Worm (Caenorhabditis elegans): ENCODE data around the gene F53C3.4.
A peak's percentile ranks its signal among the peaks of the same experiment; 100 is the strongest.

The F53C3.4 gene

DNA sequence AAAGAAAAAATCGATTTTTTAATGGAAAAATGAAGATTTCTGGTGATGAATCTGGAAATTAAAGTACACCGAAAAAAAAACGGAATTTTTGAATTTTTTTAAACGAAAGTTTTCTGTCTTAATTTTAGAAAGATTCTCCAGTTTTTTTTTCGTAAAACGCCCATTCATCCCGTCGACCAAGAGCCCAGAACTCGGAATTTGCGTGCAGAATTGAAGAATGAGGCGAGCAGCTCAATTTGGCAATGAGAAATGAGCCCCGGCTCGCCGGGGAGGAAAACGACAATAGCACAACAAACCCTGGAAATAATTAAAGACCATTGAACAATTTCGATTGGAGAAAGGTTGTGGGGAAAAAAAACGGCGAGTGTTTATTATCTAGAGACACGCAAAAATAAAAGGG, 30.6 kb downstream of the F53C3.4 start (continued):
- no peak for TF ChIP-seq K11D2.4 (GFP tag; IDR thresholded peaks at IDR 0.05)
- no peak for TF ChIP-seq attf-3 (GFP tag; conservative IDR thresholded peaks at IDR 0.05)
- peak; percentile 51 for TF ChIP-seq xnd-1 (tag; optimal IDR thresholded peaks at IDR 0.05)
- TF ChIP-seq F52B5.7 (tag; optimal IDR thresholded peaks at IDR 0.05), result no peak
- TF ChIP-seq tlf-1 (GFP tag; optimal IDR thresholded peaks at IDR 0.05), result peak; percentile 18
- TF ChIP-seq F55B11.4 (tag; optimal IDR thresholded peaks at IDR 0.05; ENCODE audit: borderline replicate concordance, insufficient read depth), result no peak
- no peak for TF ChIP-seq F23B12.7 (tag; optimal IDR thresholded peaks at IDR 0.05; ENCODE audit: insufficient read depth)
- no peak for TF ChIP-seq lag-1 (GFP tag; IDR thresholded peaks at IDR 0.05)
- peak; percentile 86 for TF ChIP-seq ekl-4 (GFP tag; IDR thresholded peaks at IDR 0.05)
- TF ChIP-seq F57A8.1 (GFP tag; optimal IDR thresholded peaks at IDR 0.05), result no peak
- TF ChIP-seq ceh-27 (GFP tag; optimal IDR thresholded peaks at IDR 0.05), result no peak
- no peak for TF ChIP-seq die-1 (tag; optimal IDR thresholded peaks at IDR 0.05)
- no peak for TF ChIP-seq rec-8 (tag; optimal IDR thresholded peaks at IDR 0.05)
- no peak for TF ChIP-seq nfya-1 (tag; optimal IDR thresholded peaks at IDR 0.05; ENCODE audit: borderline replicate concordance, insufficient read depth)
- TF ChIP-seq egl-18 (GFP tag; IDR thresholded peaks at IDR 0.05), result no peak
- no peak for TF ChIP-seq ztf-26 (tag; optimal IDR thresholded peaks at IDR 0.05)
- 0 out of 2 replicates have a peak, but pooled peaks have one; percentile 59 for TF ChIP-seq ceh-58 (GFP tag; IDR thresholded peaks at IDR 0.05)
- peak; percentile 54 for TF ChIP-seq unc-130 (GFP tag; optimal IDR thresholded peaks at IDR 0.05)
- TF ChIP-seq egl-44 (GFP tag; IDR thresholded peaks at IDR 0.05), result no peak
- no peak for TF ChIP-seq zim-3 (tag; optimal IDR thresholded peaks at IDR 0.05)
- TF ChIP-seq athp-1 (tag; optimal IDR thresholded peaks at IDR 0.05), result no peak
- TF ChIP-seq F22D6.2 (tag; optimal IDR thresholded peaks at IDR 0.05), result no peak
- no peak for TF ChIP-seq B0035.1 (tag; optimal IDR thresholded peaks at IDR 0.05)
- no peak for TF ChIP-seq lir-1 (GFP tag; conservative IDR thresholded peaks at IDR 0.05)
- no peak for TF ChIP-seq efl-1 (GFP tag; optimal IDR thresholded peaks at IDR 0.05)
- no peak for TF ChIP-seq Y67H2A.10 (GFP tag; conservative IDR thresholded peaks at IDR 0.05)
- TF ChIP-seq nfyb-1 (GFP tag; IDR thresholded peaks at IDR 0.05), result no peak
- no peak for TF ChIP-seq sdz-38 (tag; optimal IDR thresholded peaks at IDR 0.05)
- TF ChIP-seq ama-1 (optimal IDR thresholded peaks at IDR 0.05), result no peak
- TF ChIP-seq ama-1 (GFP tag; optimal IDR thresholded peaks at IDR 0.05), result peak in 1 of 2 experiments; percentile 61
- TF ChIP-seq mes-4 (tag; optimal IDR thresholded peaks at IDR 0.05), result no peak
- no peak for TF ChIP-seq ccch-3 (GFP tag; optimal IDR thresholded peaks at IDR 0.05)
- no peak; the same call in 1 of the 2 replicates for TF ChIP-seq B0336.3 (GFP tag; IDR thresholded peaks at IDR 0.05)
- TF ChIP-seq lin-40 (tag; optimal IDR thresholded peaks at IDR 0.05), result no peak
- TF ChIP-seq nhr-90 (tag; optimal IDR thresholded peaks at IDR 0.05), result no peak
- TF ChIP-seq dpff-1 (tag; optimal IDR thresholded peaks at IDR 0.05), result no peak
- TF ChIP-seq ztf-22 (GFP tag; optimal IDR thresholded peaks at IDR 0.05), result no peak
- TF ChIP-seq cebp-2 (GFP tag; IDR thresholded peaks at IDR 0.05), result no peak
- TF ChIP-seq let-607 (tag; optimal IDR thresholded peaks at IDR 0.05), result no peak
- TF ChIP-seq atf-7 (tag; optimal IDR thresholded peaks at IDR 0.05), result no peak
- TF ChIP-seq ets-4 (GFP tag; optimal IDR thresholded peaks at IDR 0.05), result no peak
- no peak for TF ChIP-seq ztf-28 (GFP tag; IDR thresholded peaks at IDR 0.05)
- no peak for TF ChIP-seq lsy-27 (tag; optimal IDR thresholded peaks at IDR 0.05; ENCODE audit: borderline replicate concordance, insufficient read depth)
- TF ChIP-seq mel-28 (tag; optimal IDR thresholded peaks at IDR 0.05; ENCODE audit: borderline replicate concordance), result no peak
- no peak for TF ChIP-seq gei-17 (GFP tag; optimal IDR thresholded peaks at IDR 0.05)
- no peak for TF ChIP-seq F57C9.4 (tag; optimal IDR thresholded peaks at IDR 0.05)
- TF ChIP-seq F39B2.1 (GFP tag; IDR thresholded peaks at IDR 0.05), result peak; percentile 78; the same call in 1 of the 2 replicates
- no peak for TF ChIP-seq rpc-1 (optimal IDR thresholded peaks at IDR 0.05)
- TF ChIP-seq rpc-1 (tag; optimal IDR thresholded peaks at IDR 0.05), result no peak
- TF ChIP-seq somi-1 (GFP tag; optimal IDR thresholded peaks at IDR 0.05), result no peak

All from whole organism, young adult.